Worm (Caenorhabditis elegans): ENCODE results near the gene mec-15.

DNA sequence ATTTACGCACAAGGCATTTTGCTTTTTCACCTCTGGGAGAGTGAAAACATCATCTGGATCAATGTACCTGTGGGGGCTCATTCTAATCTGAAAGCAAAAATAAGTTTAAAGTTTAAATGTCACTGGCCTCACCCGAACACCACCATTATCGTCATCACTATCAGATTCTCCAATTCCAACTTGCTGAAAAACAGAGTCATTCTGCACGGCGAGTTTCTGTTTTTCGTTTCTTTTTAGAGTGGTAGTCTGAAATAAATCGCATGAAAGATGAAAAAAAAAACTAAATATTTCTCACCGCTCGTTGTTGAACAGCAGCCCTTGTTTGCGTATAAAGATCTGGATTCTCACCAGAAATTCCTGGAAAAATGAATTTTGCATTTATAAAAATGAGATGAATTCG, 7.7 kb upstream of the mec-15 start:
- TF ChIP-seq unc-62 (GFP tag; optimal IDR thresholded peaks at IDR 0.05) (no peak), ceh-90 (tag; optimal IDR thresholded peaks at IDR 0.05) (no peak), ceh-82 (tag; optimal IDR thresholded peaks at IDR 0.05) (no peak), dsc-1 (tag; optimal IDR thresholded peaks at IDR 0.05) (no peak), fkh-4 (tag; optimal IDR thresholded peaks at IDR 0.05; ENCODE audit: borderline replicate concordance) (no peak), nhr-12 (tag; optimal IDR thresholded peaks at IDR 0.05) (no peak), jun-1 (tag; optimal IDR thresholded peaks at IDR 0.05) (no peak), lin-13 (GFP tag; optimal IDR thresholded peaks at IDR 0.05) (no peak), aha-1 (tag; optimal IDR thresholded peaks at IDR 0.05) (no peak), nhr-11 (tag; optimal IDR thresholded peaks at IDR 0.05) (no peak), egl-13 (tag; optimal IDR thresholded peaks at IDR 0.05) (no peak)
